Fruit fly (Drosophila melanogaster): Measurements from ENCODE around the gene CG11693.

dm6 chr3R:8354969-8355368 is 44.4 kb upstream of the CG11693 start:
- TF ChIP-seq ttk (optimal IDR thresholded peaks at IDR 0.05): no peak
- TF ChIP-seq h (optimal IDR thresholded peaks at IDR 0.05): no peak

Data from Kc167 (cell line).